Fruit fly (Drosophila melanogaster) whole organism, embryonic: ENCODE results near the gene Pdfr.

Experiments
- CG12391 ChIP-seq: fragments of 200-800 bp; sonication (Bioruptor generic); optimal IDR thresholded peaks from 3 replicates; lab custom pipeline; 2018; ENCODE audit warnings: missing biosample characterization, mild to moderate bottlenecking, missing genetic modification characterization, moderate library complexity
- CG13894 ChIP-seq: fragments of 200-800 bp; sonication (Bioruptor generic); optimal IDR thresholded peaks from 3 replicates; lab custom pipeline; 2018; ENCODE audit warnings: missing biosample characterization, mild to moderate bottlenecking, missing genetic modification characterization, moderate library complexity
- CG15269 ChIP-seq: fragments of 200-800 bp; sonication (Bioruptor generic); optimal IDR thresholded peaks from 2 replicates; lab custom pipeline; 2018; ENCODE audit warnings: missing biosample characterization, mild to moderate bottlenecking, missing genetic modification characterization, moderate library complexity
- CG2116 ChIP-seq: fragments of 200-800 bp; sonication (Bioruptor generic); optimal IDR thresholded peaks from 3 replicates; lab custom pipeline; 2018; ENCODE audit warnings: missing biosample characterization, mild to moderate bottlenecking, missing genetic modification characterization
- CG2678 ChIP-seq: fragments of 200-800 bp; sonication (Bioruptor generic); optimal IDR thresholded peaks from 3 replicates; lab custom pipeline; 2019; ENCODE audit warnings: missing biosample characterization, mild to moderate bottlenecking, missing genetic modification characterization, moderate library complexity
- CG32772 ChIP-seq: fragments of 200-800 bp; sonication (Bioruptor generic); IDR thresholded peaks from 2 replicates; pipeline ENCODE4 v1.3.6; 2022; ENCODE audit warnings: missing biosample characterization, missing genetic modification characterization
- Dbx ChIP-seq: fragments of 200-800 bp; sonication (Bioruptor generic); IDR thresholded peaks from 3 replicates; pipeline ENCODE4 v1.3.6; 2022; ENCODE audit warnings: missing biosample characterization, missing genetic modification characterization
- Dref ChIP-seq: fragments of 200-800 bp; sonication (Bioruptor generic); IDR thresholded peaks from 2 replicates; pipeline ENCODE4 v1.3.6; 2022; ENCODE audit warnings: missing biosample characterization, missing genetic modification characterization
- Gug ChIP-seq: fragments of 200-800 bp; sonication (Bioruptor generic); IDR thresholded peaks from 4 replicates; pipeline ENCODE4 v1.3.6; 2022; ENCODE audit warnings: missing biosample characterization, missing genetic modification characterization
- br ChIP-seq: fragments of >200 bp; optimal IDR thresholded peaks from 2 replicates; lab custom pipeline; 2017
- odd ChIP-seq: fragments of 200-800 bp; sonication (Bioruptor generic); optimal IDR thresholded peaks from 2 replicates; lab custom pipeline; 2017; ENCODE audit warnings: missing biosample characterization, mild to moderate bottlenecking, missing genetic modification characterization
- stc ChIP-seq: fragments of 200-800 bp; sonication (Bioruptor generic); IDR thresholded peaks from 2 replicates; pipeline ENCODE4 v1.3.6; 2022; ENCODE audit warnings: missing biosample characterization, missing genetic modification characterization

DNA sequence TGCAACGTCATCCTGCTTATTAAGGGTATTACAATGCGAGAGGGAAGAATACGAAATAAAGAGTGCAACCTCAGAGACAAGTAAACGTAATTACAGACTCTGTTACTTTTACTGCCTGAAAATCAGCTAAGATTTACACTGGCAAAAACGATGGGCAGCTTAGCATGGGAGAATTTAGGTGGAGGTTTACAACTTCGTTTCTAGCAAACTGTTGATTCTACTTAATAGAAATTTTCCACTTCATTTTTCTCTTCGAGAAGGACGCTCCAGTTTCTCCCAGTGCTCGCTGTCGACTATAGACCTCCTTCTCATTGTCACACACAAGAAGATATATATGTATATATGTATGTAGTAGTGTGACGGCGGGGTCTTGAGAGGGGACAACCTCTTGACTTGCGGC, 15.9 kb upstream of the Pdfr start:
- peak; percentile 49 for TF ChIP-seq CG32772
- TF ChIP-seq Dbx (GFP tag; lab: Robert Waterston, UW) = no peak
- TF ChIP-seq odd (GFP tag; lab: Kevin White, UChicago) = no peak
- TF ChIP-seq CG13894 (tag; lab: Kevin White, UChicago) = no peak
- peak; percentile 35 for TF ChIP-seq CG12391 (tag; lab: Kevin White, UChicago)
- peak; percentile 45 for TF ChIP-seq CG15269 (tag; lab: Kevin White, UChicago)
- TF ChIP-seq br = no peak
- peak; percentile 43; the same call in 1 of the 4 replicates for TF ChIP-seq Gug (GFP tag; lab: Robert Waterston, UW)
- 0 out of 2 replicates have a peak, but pooled peaks have one; percentile 23 for TF ChIP-seq stc (GFP tag; lab: Robert Waterston, UW)
- TF ChIP-seq CG2116 (GFP tag; lab: Kevin White, UChicago) = no peak
- no peak for TF ChIP-seq Dref (GFP tag; lab: Robert Waterston, UW)
- peak; percentile 8 for TF ChIP-seq CG2678 (tag; lab: Kevin White, UChicago)
